Fruit fly (Drosophila melanogaster) Kc167 (cell line): ENCODE results near the gene Cyp28a5.

Experiments used
- Myc ChIP-seq: fragments of >200 bp; optimal IDR thresholded peaks from 2 replicates; lab custom pipeline; 2017; ENCODE audit warnings: missing external identifiers
- Sin3A ChIP-seq: fragments of >200 bp; optimal IDR thresholded peaks from 2 replicates; lab custom pipeline; 2018; ENCODE audit warnings: missing external identifiers
- h ChIP-seq: fragments of >200 bp; optimal IDR thresholded peaks from 3 replicates; lab custom pipeline; 2018; ENCODE audit warnings: missing external identifiers
- insv ChIP-seq: fragments of >200 bp; optimal IDR thresholded peaks from 3 replicates; lab custom pipeline; 2018; ENCODE audit warnings: missing external identifiers
- psq ChIP-seq: fragments of >200 bp; optimal IDR thresholded peaks from 2 replicates; lab custom pipeline; 2017; ENCODE audit warnings: missing external identifiers

DNA sequence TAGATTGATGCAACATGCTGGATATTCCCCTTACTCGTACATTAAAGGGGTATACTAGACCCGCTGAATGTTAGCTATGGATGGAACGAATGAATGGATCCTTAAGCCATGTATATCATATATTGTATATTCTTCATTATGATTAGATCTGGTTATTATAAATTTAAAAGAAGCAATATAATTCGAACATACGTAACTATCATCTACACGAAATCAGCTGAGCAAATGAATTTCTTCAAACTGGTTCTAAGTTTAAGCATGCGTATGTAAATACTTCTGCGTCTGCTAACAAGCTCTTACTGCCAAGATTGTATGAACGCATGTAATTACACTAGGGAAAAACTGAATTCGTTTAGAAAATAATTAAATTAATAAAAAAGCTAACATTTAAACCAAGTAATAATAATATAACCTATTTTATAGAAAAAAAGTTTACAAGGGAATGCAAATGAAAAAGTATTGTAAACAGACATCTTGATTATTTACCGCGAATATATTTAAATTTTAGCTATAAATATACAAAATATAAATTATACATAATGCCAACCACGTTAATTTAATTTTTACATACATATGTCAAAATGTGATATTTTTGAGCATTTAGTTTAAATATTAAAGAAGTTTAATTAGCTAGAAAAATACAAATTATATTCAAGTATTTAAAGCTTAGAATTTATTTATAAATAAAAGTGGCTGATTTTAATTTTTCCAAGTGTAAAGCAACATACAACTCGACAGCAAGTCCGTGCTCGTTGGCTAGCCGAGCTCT, 44.0 kb downstream of the Cyp28a5 start:
- TF ChIP-seq insv (lab: Kevin White, UChicago), result no peak
- TF ChIP-seq psq (lab: Kevin White, UChicago), result no peak
- no peak for TF ChIP-seq h (lab: Kevin White, UChicago)
- no peak for TF ChIP-seq Myc (lab: Kevin White, UChicago)
- no peak for TF ChIP-seq Sin3A (lab: Kevin White, UChicago)
